Fruit fly (Drosophila melanogaster): Measurements from ENCODE around the gene CG3473.
A peak's percentile ranks its signal among the peaks of the same experiment; 100 is the strongest.

Gene CG3473

DNA sequence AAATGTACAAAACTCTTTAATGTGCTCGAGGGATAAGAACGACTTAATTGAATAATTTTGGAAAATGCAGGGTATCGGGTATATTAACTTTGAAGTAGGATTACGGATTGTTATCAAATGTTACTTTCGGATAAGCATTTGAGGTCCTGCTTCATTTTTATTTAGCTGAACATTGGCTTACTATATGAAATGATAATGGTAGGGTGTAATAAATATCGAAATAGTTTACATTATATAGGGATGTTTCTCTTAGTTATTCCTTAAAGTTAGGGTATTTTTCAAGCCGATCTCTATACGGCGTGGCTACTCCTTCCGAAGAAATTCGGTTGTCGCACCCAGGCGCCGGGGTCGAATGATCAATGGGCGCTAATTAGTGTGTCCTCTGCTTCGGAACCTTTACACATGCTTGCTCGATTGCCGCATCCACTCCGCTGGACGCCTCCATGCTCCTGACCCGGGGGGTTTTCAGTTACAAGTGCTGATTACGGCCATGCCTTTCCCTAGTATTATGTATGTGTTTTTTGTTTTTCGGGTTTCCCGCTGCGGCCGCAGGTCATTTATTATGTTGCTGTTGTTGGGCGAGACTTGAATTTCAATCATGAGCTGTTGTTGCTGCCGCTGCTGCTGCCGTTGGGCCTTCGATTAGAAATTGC, 23.5 kb downstream of the CG3473 start (continued):
- no peak for TF ChIP-seq tap (tag; optimal IDR thresholded peaks at IDR 0.05)
- TF ChIP-seq fru (optimal IDR thresholded peaks at IDR 0.05), result no peak
- TF ChIP-seq dpn (GFP tag; optimal IDR thresholded peaks at IDR 0.05), result no peak
- no peak for TF ChIP-seq kay (GFP tag; optimal IDR thresholded peaks at IDR 0.05)
- TF ChIP-seq B-H1 (GFP tag; IDR thresholded peaks at IDR 0.05), result no peak
- no peak for TF ChIP-seq ro (GFP tag; IDR thresholded peaks at IDR 0.05)
- no peak for TF ChIP-seq her (GFP tag; optimal IDR thresholded peaks at IDR 0.05)
- no peak for TF ChIP-seq CG18011 (GFP tag; optimal IDR thresholded peaks at IDR 0.05)
- no peak for TF ChIP-seq CG4854 (GFP tag; optimal IDR thresholded peaks at IDR 0.05)
- no peak for TF ChIP-seq ham (GFP tag; IDR thresholded peaks at IDR 0.05)
- peak; percentile 39 for TF ChIP-seq CG10979 (tag; optimal IDR thresholded peaks at IDR 0.05)
- TF ChIP-seq mam (GFP tag; optimal IDR thresholded peaks at IDR 0.05), result no peak
- TF ChIP-seq HLH54F (GFP tag; optimal IDR thresholded peaks at IDR 0.05), result no peak
- TF ChIP-seq MBD-R2 (GFP tag; IDR thresholded peaks at IDR 0.05), result no peak
- TF ChIP-seq Atf6 (GFP tag; IDR thresholded peaks at IDR 0.05), result no peak
- no peak for TF ChIP-seq Eip74EF (GFP tag; optimal IDR thresholded peaks at IDR 0.05)
- TF ChIP-seq Ada2b (GFP tag; IDR thresholded peaks at IDR 0.05), result no peak
- TF ChIP-seq gcm (GFP tag; optimal IDR thresholded peaks at IDR 0.05), result no peak
- no peak for TF ChIP-seq CG8765 (GFP tag; IDR thresholded peaks at IDR 0.05)
- TF ChIP-seq lmd (GFP tag; IDR thresholded peaks at IDR 0.05), result no peak
- TF ChIP-seq CG4730 (GFP tag; IDR thresholded peaks at IDR 0.05), result no peak
- TF ChIP-seq ab (GFP tag; optimal IDR thresholded peaks at IDR 0.05), result no peak
- no peak for TF ChIP-seq Asciz (GFP tag; optimal IDR thresholded peaks at IDR 0.05)
- 0 out of 2 replicates have a peak, but pooled peaks have one; percentile 23 for TF ChIP-seq CG6689 (GFP tag; IDR thresholded peaks at IDR 0.05)
- no peak for TF ChIP-seq CG7963 (GFP tag; IDR thresholded peaks at IDR 0.05; ENCODE audit: partially characterized antibody)
- peak; percentile 20 for TF ChIP-seq phol (tag; optimal IDR thresholded peaks at IDR 0.05)
- TF ChIP-seq CG9797 (GFP tag; optimal IDR thresholded peaks at IDR 0.05), result no peak
- peak; percentile 5 for TF ChIP-seq CG17829 (tag; optimal IDR thresholded peaks at IDR 0.05)
- TF ChIP-seq CG12942 (GFP tag; optimal IDR thresholded peaks at IDR 0.05), result no peak
- TF ChIP-seq jumu (GFP tag; optimal IDR thresholded peaks at IDR 0.05), result no peak
- no peak for TF ChIP-seq lov (optimal IDR thresholded peaks at IDR 0.05)
- no peak for TF ChIP-seq lov (GFP tag; IDR thresholded peaks at IDR 0.05)
- peak; percentile 3 for TF ChIP-seq CG2202 (tag; optimal IDR thresholded peaks at IDR 0.05)
- no peak for TF ChIP-seq CG13287 (GFP tag; IDR thresholded peaks at IDR 0.05; ENCODE audit: partially characterized antibody)
- TF ChIP-seq CG7372 (GFP tag; IDR thresholded peaks at IDR 0.05), result no peak
- TF ChIP-seq CG8478 (optimal IDR thresholded peaks at IDR 0.05), result no peak
- no peak for TF ChIP-seq fd64A (GFP tag; optimal IDR thresholded peaks at IDR 0.05)
- no peak for TF ChIP-seq sug (tag; optimal IDR thresholded peaks at IDR 0.05)
- no peak for TF ChIP-seq Mad (GFP tag; optimal IDR thresholded peaks at IDR 0.05)
- no peak for TF ChIP-seq Hsf (GFP tag; optimal IDR thresholded peaks at IDR 0.05)
- no peak for TF ChIP-seq fd96Cb (tag; optimal IDR thresholded peaks at IDR 0.05)
- peak; percentile 10; the same call in 1 of the 2 replicates for TF ChIP-seq CG31441 (GFP tag; IDR thresholded peaks at IDR 0.05)
- no peak for TF ChIP-seq CG4282 (GFP tag; optimal IDR thresholded peaks at IDR 0.05)
- TF ChIP-seq peb (GFP tag; IDR thresholded peaks at IDR 0.05), result no peak
- TF ChIP-seq sens (GFP tag), result peak; percentile 86
- TF ChIP-seq CG10267 (tag; optimal IDR thresholded peaks at IDR 0.05), result peak; percentile 14

All from whole organism, embryonic.